Fruit fly (Drosophila melanogaster): Measurements from ENCODE around the gene Meics.

Gene Meics

DNA sequence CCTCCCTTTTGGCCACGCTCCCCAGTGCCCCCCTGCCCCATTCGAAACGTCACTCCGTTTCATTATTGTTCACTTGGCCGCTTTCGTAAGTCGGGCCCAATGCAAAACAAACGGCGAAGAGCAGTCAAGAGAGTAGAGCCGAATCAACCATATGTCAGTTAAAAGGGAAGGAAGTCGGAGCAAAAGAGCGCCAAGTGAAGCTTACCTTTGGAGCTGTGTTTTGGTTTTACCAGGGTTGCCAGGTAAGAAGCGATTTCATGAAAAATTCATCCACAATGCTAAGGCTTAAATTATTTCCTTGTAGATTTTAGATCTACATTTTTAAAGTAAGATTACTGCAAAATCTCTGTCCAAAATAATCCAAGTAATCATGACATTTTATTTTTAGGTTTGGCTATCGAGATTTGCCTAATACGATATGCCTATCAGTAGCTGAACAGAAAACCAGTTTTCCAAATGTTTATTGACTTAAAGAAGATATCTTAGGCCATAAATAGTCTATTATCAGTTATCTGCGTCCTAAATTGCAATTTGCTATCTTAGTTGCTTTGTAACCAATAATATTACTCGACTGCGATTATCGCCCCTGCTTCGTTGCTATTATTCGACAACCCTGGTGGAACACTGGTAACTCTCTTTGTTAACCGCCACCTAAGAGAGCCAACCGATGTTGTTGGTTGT, 25.9 kb downstream of the Meics start (continued):
- TF ChIP-seq cyc (GFP tag; optimal IDR thresholded peaks at IDR 0.05) (peak; percentile 96), Hr4 (GFP tag; optimal IDR thresholded peaks at IDR 0.05) (peak; percentile 96), dsx (GFP tag; optimal IDR thresholded peaks at IDR 0.05; ENCODE audit: poor library complexity, severe bottlenecking) (peak; percentile 84), lz (GFP tag; optimal IDR thresholded peaks at IDR 0.05) (peak; percentile 94), fkh (GFP tag; optimal IDR thresholded peaks at IDR 0.05) (peak; percentile 57), net (GFP tag; optimal IDR thresholded peaks at IDR 0.05) (peak; percentile 96), CG3032 (tag; optimal IDR thresholded peaks at IDR 0.05) (peak; percentile 94), CG11294 (GFP tag; IDR thresholded peaks at IDR 0.05) (peak; percentile 70; the same call in 1 of the 2 replicates), Eip75B (GFP tag; optimal IDR thresholded peaks at IDR 0.05) (peak; percentile 95), svp (GFP tag) (peak; percentile 98), dac (GFP tag; optimal IDR thresholded peaks at IDR 0.05) (peak; percentile 83), CG8119 (GFP tag; IDR thresholded peaks at IDR 0.05) (peak; percentile 91), CG6792 (GFP tag; optimal IDR thresholded peaks at IDR 0.05) (peak; percentile 95)

DNA sequence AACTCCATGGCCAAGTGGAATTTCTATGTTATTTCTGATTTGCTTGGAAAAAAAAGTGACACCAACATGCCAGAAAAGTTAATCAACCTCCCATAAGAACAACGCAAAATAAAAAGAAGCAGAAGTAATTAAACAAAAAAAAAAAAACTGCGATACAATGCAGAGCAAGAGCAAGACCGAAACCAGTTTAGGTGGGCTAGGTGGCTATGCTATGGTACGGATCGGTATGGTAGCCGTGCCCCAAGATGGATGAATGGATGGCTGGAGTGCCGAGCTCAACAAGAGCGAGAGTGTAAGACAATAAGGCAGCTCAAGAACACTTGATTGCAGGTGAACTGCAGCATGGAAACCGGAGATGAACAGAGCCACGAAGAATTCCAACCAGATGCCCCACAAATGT, 27.7 kb downstream of the Meics start:
- no peak; the same call in 1 of the 2 replicates for TF ChIP-seq CG11294 (GFP tag; IDR thresholded peaks at IDR 0.05)
- TF ChIP-seq Sox102F (GFP tag; optimal IDR thresholded peaks at IDR 0.05): no peak
- no peak for TF ChIP-seq CG6792 (GFP tag; optimal IDR thresholded peaks at IDR 0.05)
- no peak for TF ChIP-seq lz (GFP tag; optimal IDR thresholded peaks at IDR 0.05)
- TF ChIP-seq CG6276 (GFP tag; optimal IDR thresholded peaks at IDR 0.05): no peak
- no peak for TF ChIP-seq CG3919 (GFP tag; optimal IDR thresholded peaks at IDR 0.05)
- TF ChIP-seq Sox15 (GFP tag; optimal IDR thresholded peaks at IDR 0.05): no peak
- peak; percentile 67 for TF ChIP-seq eg (GFP tag; IDR thresholded peaks at IDR 0.05)
- TF ChIP-seq spab (GFP tag; optimal IDR thresholded peaks at IDR 0.05): no peak
- no peak for TF ChIP-seq Hr39 (GFP tag; optimal IDR thresholded peaks at IDR 0.05)
- TF ChIP-seq topi (GFP tag; optimal IDR thresholded peaks at IDR 0.05): no peak
- no peak for TF ChIP-seq CG6808 (GFP tag; optimal IDR thresholded peaks at IDR 0.05)
- TF ChIP-seq cyc (GFP tag; optimal IDR thresholded peaks at IDR 0.05): no peak
- peak; percentile 2 to 19 for TF ChIP-seq ss (GFP tag; optimal IDR thresholded peaks at IDR 0.05)
- no peak for TF ChIP-seq Hr4 (GFP tag; optimal IDR thresholded peaks at IDR 0.05)
- TF ChIP-seq CG8632 (GFP tag; optimal IDR thresholded peaks at IDR 0.05): no peak
- no peak for TF ChIP-seq OdsH (GFP tag; optimal IDR thresholded peaks at IDR 0.05)
- no peak for TF ChIP-seq Lpt (GFP tag; optimal IDR thresholded peaks at IDR 0.05)
- no peak for TF ChIP-seq Smox (GFP tag; optimal IDR thresholded peaks at IDR 0.05)
- TF ChIP-seq pdm3 (GFP tag; optimal IDR thresholded peaks at IDR 0.05): no peak
- TF ChIP-seq Ets21C (GFP tag; optimal IDR thresholded peaks at IDR 0.05): no peak
- TF ChIP-seq salr (GFP tag; optimal IDR thresholded peaks at IDR 0.05): no peak
- TF ChIP-seq CG34406 (GFP tag; optimal IDR thresholded peaks at IDR 0.05): no peak
- TF ChIP-seq CG6163 (GFP tag; IDR thresholded peaks at IDR 0.05): peak; percentile 52; the same call in 1 of the 3 replicates
- no peak for TF ChIP-seq achi (GFP tag; optimal IDR thresholded peaks at IDR 0.05)
- no peak for TF ChIP-seq CG4318 (GFP tag; optimal IDR thresholded peaks at IDR 0.05)
- no peak for TF ChIP-seq Met (GFP tag; optimal IDR thresholded peaks at IDR 0.05)
- no peak for TF ChIP-seq esn (GFP tag; optimal IDR thresholded peaks at IDR 0.05)
- no peak for TF ChIP-seq CG32006 (GFP tag; optimal IDR thresholded peaks at IDR 0.05)
- TF ChIP-seq CG8319 (GFP tag; optimal IDR thresholded peaks at IDR 0.05): no peak
- TF ChIP-seq CG16779 (tag; optimal IDR thresholded peaks at IDR 0.05): no peak
- TF ChIP-seq Hr38 (GFP tag; optimal IDR thresholded peaks at IDR 0.05): no peak
- TF ChIP-seq svp (GFP tag): no peak
- peak; percentile 37 for TF ChIP-seq CG3032 (tag; optimal IDR thresholded peaks at IDR 0.05)
